Worm (Caenorhabditis elegans) whole organism, late embryonic: ENCODE data around the gene rabx-5.

Source experiments
- C08G9.2 ChIP-seq: sonication (generic microtip); optimal IDR thresholded peaks from 2 replicates; lab custom pipeline; 2016; ENCODE audit warnings: mild to moderate bottlenecking, missing genetic modification characterization, moderate library complexity, missing compliant biosample characterization
- F13H6.1 ChIP-seq: sonication (generic microtip); optimal IDR thresholded peaks from 2 replicates; lab custom pipeline; 2016; ENCODE audit warnings: missing genetic modification characterization, missing compliant biosample characterization
- K09A11.1 ChIP-seq: sonication (generic microtip); optimal IDR thresholded peaks from 2 replicates; lab custom pipeline; 2017; ENCODE audit warnings: antibody characterized with exemption, mild to moderate bottlenecking, missing genetic modification characterization, missing compliant biosample characterization; ENCODE audit not compliant: insufficient read depth
- T23F11.4 ChIP-seq: fragments of 200-800 bp; sonication (Bioruptor generic); optimal IDR thresholded peaks from 2 replicates; lab custom pipeline; 2018; ENCODE audit warnings: mild to moderate bottlenecking, missing genetic modification characterization, missing compliant biosample characterization
- ahr-1 ChIP-seq: sonication (generic microtip); optimal IDR thresholded peaks from 2 replicates; lab custom pipeline; 2016; ENCODE audit warnings: missing genetic modification characterization, missing compliant biosample characterization
- ama-1 ChIP-seq: fragments of 150-350 bp; optimal IDR thresholded peaks from 2 replicates; lab custom pipeline; 2014
- ceh-14 ChIP-seq: sonication (generic microtip); optimal IDR thresholded peaks from 2 replicates; lab custom pipeline; 2016; ENCODE audit warnings: missing genotype, missing genetic modification characterization, missing compliant biosample characterization
- ceh-18 ChIP-seq: sonication (generic microtip); optimal IDR thresholded peaks from 2 replicates; lab custom pipeline; 2016; ENCODE audit warnings: missing genetic modification characterization, missing compliant biosample characterization
- ceh-2 ChIP-seq: sonication (generic microtip); optimal IDR thresholded peaks from 2 replicates; lab custom pipeline; 2016; ENCODE audit warnings: missing genotype, missing genetic modification characterization, missing compliant biosample characterization
- ceh-22 ChIP-seq: sonication (generic microtip); optimal IDR thresholded peaks from 2 replicates; lab custom pipeline; 2017; ENCODE audit warnings: missing biosample characterization, missing genetic modification characterization
- ceh-24 ChIP-seq: sonication (generic microtip); optimal IDR thresholded peaks from 2 replicates; lab custom pipeline; 2016; ENCODE audit warnings: mild to moderate bottlenecking, missing genetic modification characterization, missing compliant biosample characterization
- ceh-34 ChIP-seq: sonication (generic microtip); optimal IDR thresholded peaks from 2 replicates; lab custom pipeline; 2016; ENCODE audit warnings: mild to moderate bottlenecking, missing genetic modification characterization, missing compliant biosample characterization
- ceh-9 ChIP-seq: sonication (generic microtip); optimal IDR thresholded peaks from 2 replicates; lab custom pipeline; 2016; ENCODE audit warnings: mild to moderate bottlenecking, missing genetic modification characterization, inconsistent platforms, missing compliant biosample characterization
- dmd-4 ChIP-seq: sonication (generic microtip); optimal IDR thresholded peaks from 2 replicates; lab custom pipeline; 2016; ENCODE audit warnings: borderline replicate concordance, missing genetic modification characterization, missing compliant biosample characterization
- elt-4 ChIP-seq: sonication (generic microtip); optimal IDR thresholded peaks from 2 replicates; lab custom pipeline; 2016; ENCODE audit warnings: missing genetic modification characterization, missing compliant biosample characterization
- eyg-1 ChIP-seq: sonication (generic microtip); optimal IDR thresholded peaks from 2 replicates; lab custom pipeline; 2016; ENCODE audit warnings: missing genotype, missing genetic modification characterization, missing compliant biosample characterization
- fax-1 ChIP-seq: sonication (generic microtip); optimal IDR thresholded peaks from 2 replicates; lab custom pipeline; 2016; ENCODE audit warnings: missing genotype, missing genetic modification characterization, missing compliant biosample characterization
- fkh-10 ChIP-seq: fragments of 150-350 bp; optimal IDR thresholded peaks from 2 replicates; lab custom pipeline; 2014; ENCODE audit warnings: missing biosample characterization, missing genetic modification reagents, missing genetic modification characterization
- fkh-6 ChIP-seq: sonication (generic microtip); optimal IDR thresholded peaks from 2 replicates; lab custom pipeline; 2016; ENCODE audit warnings: missing genetic modification characterization, missing compliant biosample characterization
- gmeb-2 ChIP-seq: sonication (generic microtip); optimal IDR thresholded peaks from 2 replicates; lab custom pipeline; 2016; ENCODE audit warnings: missing genetic modification characterization, inconsistent platforms, missing compliant biosample characterization
- hlh-13 ChIP-seq: fragments of 200-800 bp; sonication (Bioruptor generic); optimal IDR thresholded peaks from 2 replicates; lab custom pipeline; 2018; ENCODE audit warnings: mild to moderate bottlenecking, missing genetic modification characterization, missing compliant biosample characterization
- hlh-15 ChIP-seq: sonication (generic microtip); optimal IDR thresholded peaks from 2 replicates; lab custom pipeline; 2016; ENCODE audit warnings: missing genetic modification characterization, missing compliant biosample characterization
- hlh-8 ChIP-seq: sonication (generic microtip); optimal IDR thresholded peaks from 2 replicates; lab custom pipeline; 2016; ENCODE audit warnings: missing genotype, missing genetic modification characterization, missing compliant biosample characterization
- lin-11 ChIP-seq: fragments of 200-800 bp; sonication (Bioruptor generic); optimal IDR thresholded peaks from 2 replicates; lab custom pipeline; 2018; ENCODE audit warnings: mild to moderate bottlenecking, missing genetic modification characterization, missing compliant biosample characterization
- mec-3 ChIP-seq: sonication (generic microtip); optimal IDR thresholded peaks from 2 replicates; lab custom pipeline; 2016; ENCODE audit warnings: borderline replicate concordance, missing genetic modification characterization, missing compliant biosample characterization
- nhr-232 ChIP-seq: sonication (generic microtip); optimal IDR thresholded peaks from 2 replicates; lab custom pipeline; 2016; ENCODE audit warnings: missing genetic modification characterization, missing compliant biosample characterization
- odd-2 ChIP-seq: sonication (generic microtip); optimal IDR thresholded peaks from 2 replicates; lab custom pipeline; 2017; ENCODE audit warnings: antibody characterized with exemption, mild to moderate bottlenecking, missing genetic modification characterization, missing compliant biosample characterization
- pat-9 ChIP-seq: fragments of 200-800 bp; sonication (Bioruptor generic); optimal IDR thresholded peaks from 2 replicates; lab custom pipeline; 2018; ENCODE audit warnings: mild to moderate bottlenecking, missing genetic modification characterization, moderate library complexity, missing compliant biosample characterization
- pha-2 ChIP-seq: sonication (generic microtip); optimal IDR thresholded peaks from 2 replicates; lab custom pipeline; 2017; ENCODE audit warnings: mild to moderate bottlenecking, missing genetic modification characterization, missing compliant biosample characterization
- ref-2 ChIP-seq: sonication (generic microtip); optimal IDR thresholded peaks from 2 replicates; lab custom pipeline; 2016; ENCODE audit warnings: missing genetic modification characterization, missing compliant biosample characterization
- rnt-1 ChIP-seq: sonication (generic microtip); optimal IDR thresholded peaks from 2 replicates; lab custom pipeline; 2016; ENCODE audit warnings: missing genetic modification characterization, missing compliant biosample characterization
- sox-2 ChIP-seq: fragments of 200-800 bp; sonication (Bioruptor generic); IDR thresholded peaks from 2 replicates; pipeline ENCODE4 v1.3.6; 2022; ENCODE audit warnings: missing genetic modification reagents, missing genetic modification characterization, missing compliant biosample characterization
- tbx-2 ChIP-seq: sonication (generic microtip); optimal IDR thresholded peaks from 2 replicates; lab custom pipeline; 2016; ENCODE audit warnings: missing genetic modification characterization, missing compliant biosample characterization
- tbx-7 ChIP-seq: sonication (generic microtip); optimal IDR thresholded peaks from 2 replicates; lab custom pipeline; 2016; ENCODE audit warnings: missing genotype, missing genetic modification characterization, missing compliant biosample characterization
- ttx-3 ChIP-seq: sonication (generic microtip); optimal IDR thresholded peaks from 2 replicates; lab custom pipeline; 2016; ENCODE audit warnings: missing genetic modification reagents, missing genetic modification characterization, missing compliant biosample characterization
- unc-42 ChIP-seq: sonication (generic microtip); optimal IDR thresholded peaks from 2 replicates; lab custom pipeline; 2016; ENCODE audit warnings: missing genotype, missing genetic modification characterization, missing compliant biosample characterization

Gene rabx-5

DNA sequence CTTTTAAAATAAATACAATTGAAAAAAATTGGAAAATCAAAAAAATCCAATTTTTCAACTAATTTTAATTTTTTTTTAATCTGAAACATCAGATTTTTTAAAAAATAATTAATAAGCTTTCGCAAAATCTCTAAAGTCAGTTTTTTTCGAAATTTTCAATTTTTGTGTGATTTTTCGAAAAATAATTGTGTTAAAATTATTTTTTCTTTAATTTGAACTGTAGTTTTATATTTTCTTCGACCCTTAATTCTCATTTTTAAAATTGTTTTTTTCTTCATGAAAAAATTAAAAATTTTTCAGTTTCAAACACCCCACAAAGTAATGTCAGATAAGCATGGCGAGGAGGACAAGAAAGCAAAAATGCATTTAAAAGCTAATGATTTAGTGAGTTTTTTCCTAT lies at the start of gene rabx-5:
Gene rabx-5, plus strand, starts transcription at position 301 of the 400 bp plus-strand sequence.
- no peak for TF ChIP-seq C08G9.2 (tag; lab: Kevin White, UChicago)
- TF ChIP-seq elt-4, result no peak
- no peak for TF ChIP-seq dmd-4

DNA sequence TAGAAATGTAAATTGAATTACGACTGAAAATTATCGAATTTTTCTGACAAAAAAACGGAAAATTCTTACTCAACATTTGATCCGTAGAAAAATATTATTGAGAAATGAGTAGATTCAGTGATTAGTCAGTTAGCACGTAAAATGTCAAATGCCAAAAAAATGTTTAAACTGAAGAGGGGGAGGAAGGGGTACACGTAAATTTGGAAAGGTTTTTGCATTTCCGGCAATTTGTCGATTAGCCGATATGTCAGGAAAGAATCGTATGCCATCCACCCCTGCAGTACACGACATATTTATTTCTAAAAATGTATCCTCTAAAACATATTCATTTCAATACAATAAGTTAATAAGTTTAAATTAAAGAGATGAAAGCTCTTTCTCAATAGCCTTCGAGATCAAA lies 47.2 kb upstream of the rabx-5 start, which contains the start of gene T21C12.4:
Gene T21C12.4, minus strand, starts transcription at position 101 of the 400 bp plus-strand sequence.
- no peak for TF ChIP-seq tbx-2 (tag; lab: Kevin White, UChicago)
- TF ChIP-seq pha-2 (tag; lab: Kevin White, UChicago), result no peak

DNA sequence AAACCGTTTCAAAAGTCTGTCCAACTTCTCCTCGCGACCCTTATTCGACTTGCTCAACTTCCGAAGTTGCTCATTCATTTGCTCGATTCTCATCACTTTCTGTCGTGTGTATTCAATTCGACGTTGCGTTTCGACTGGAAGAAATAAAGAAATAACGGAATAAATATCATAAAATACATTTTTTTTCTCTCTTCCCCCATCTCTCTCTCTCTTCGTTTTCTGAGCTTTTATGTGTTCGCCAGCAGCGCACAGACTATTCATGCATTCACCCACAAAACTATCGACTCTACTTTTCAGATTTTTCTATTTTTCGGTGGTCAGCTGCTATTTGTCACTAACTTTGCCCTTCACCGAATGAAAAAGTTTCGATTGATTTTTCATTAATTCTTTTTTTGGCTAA lies 44.9 kb upstream of the rabx-5 start, which contains the start of gene rab-30:
Gene rab-30, plus strand, starts transcription at position 301 of the 400 bp plus-strand sequence.
- TF ChIP-seq lin-11 (tag; lab: Kevin White, UChicago), result no peak
- no peak for TF ChIP-seq hlh-8 (tag; lab: Kevin White, UChicago)
- no peak for TF ChIP-seq pat-9
- no peak for TF ChIP-seq ceh-14 (tag; lab: Kevin White, UChicago)
- TF ChIP-seq T23F11.4 (GFP tag; lab: Kevin White, UChicago), result no peak

DNA sequence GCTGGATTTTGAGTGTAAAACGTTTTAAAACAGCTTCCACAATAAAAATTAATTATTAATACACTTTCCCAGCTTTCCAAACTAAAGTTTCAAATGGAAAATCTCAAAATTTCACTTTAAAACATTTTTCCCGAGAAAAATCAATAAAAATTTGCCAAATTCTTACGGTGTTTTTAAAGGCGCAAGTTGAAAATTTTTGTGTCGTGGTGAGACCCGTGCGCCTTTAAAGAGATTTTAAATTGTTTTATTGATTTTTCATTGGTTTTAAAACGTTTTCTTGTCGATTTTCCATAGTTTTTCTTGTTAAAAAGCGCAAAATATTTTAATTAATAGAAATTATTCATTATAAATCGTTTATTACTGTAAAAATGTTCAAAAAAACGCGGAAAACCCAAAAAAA lies 43.2 kb upstream of the rabx-5 start, which contains the start of gene Y45F3A.1:
Gene Y45F3A.1, minus strand, starts transcription at position 12 of the 400 bp plus-strand sequence.
- TF ChIP-seq ceh-2 (tag; lab: Kevin White, UChicago), result no peak
- no peak for TF ChIP-seq hlh-13
- TF ChIP-seq lin-11 (tag; lab: Kevin White, UChicago), result no peak
- TF ChIP-seq ceh-34 (tag; lab: Kevin White, UChicago), result no peak
- TF ChIP-seq F13H6.1 (tag; lab: Kevin White, UChicago), result no peak
- TF ChIP-seq K09A11.1 (tag; lab: Kevin White, UChicago), result no peak
- TF ChIP-seq unc-42, result no peak
- no peak for TF ChIP-seq hlh-15
- no peak for TF ChIP-seq hlh-8 (tag; lab: Kevin White, UChicago)
- no peak for TF ChIP-seq nhr-232 (tag; lab: Kevin White, UChicago)
- no peak for TF ChIP-seq mec-3 (tag; lab: Kevin White, UChicago)
- TF ChIP-seq eyg-1 (tag; lab: Kevin White, UChicago), result no peak
- no peak for TF ChIP-seq fax-1
- TF ChIP-seq, all 69 proteins: peak for 0

DNA sequence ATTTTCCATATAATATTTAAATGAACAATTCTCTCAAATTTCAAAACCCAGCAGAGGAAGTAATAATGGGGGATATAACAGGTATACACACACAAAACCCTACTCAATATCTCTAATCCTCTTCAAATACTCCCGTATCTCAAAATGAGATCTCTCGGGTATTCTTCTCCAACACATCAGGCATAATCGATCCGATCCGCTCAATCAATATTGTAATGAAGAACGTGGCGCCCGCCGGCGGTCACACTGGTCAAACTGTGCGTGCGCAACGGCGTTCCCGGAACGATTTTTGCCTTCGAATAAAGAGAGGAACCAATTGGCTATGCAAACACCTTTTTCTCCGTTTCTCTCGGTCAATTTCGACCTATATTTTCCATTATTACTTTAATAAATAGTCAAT lies 42.6 kb upstream of the rabx-5 start:
- TF ChIP-seq fkh-10 (GFP tag; lab: Kevin White, UChicago) (no peak), ceh-14 (tag; lab: Kevin White, UChicago) (no peak), odd-2 (no peak), ceh-18 (no peak), ceh-9 (tag; lab: Kevin White, UChicago) (no peak), rnt-1 (tag; lab: Kevin White, UChicago) (no peak), ahr-1 (tag; lab: Kevin White, UChicago) (no peak), fax-1 (no peak), gmeb-2 (tag; lab: Kevin White, UChicago) (no peak), fkh-6 (no peak), ceh-24 (tag; lab: Kevin White, UChicago) (no peak), ref-2 (tag; lab: Kevin White, UChicago) (no peak), ttx-3 (tag; lab: Kevin White, UChicago) (no peak), ceh-34 (tag; lab: Kevin White, UChicago) (no peak), ama-1 (lab: Kevin White, UChicago) (no peak), tbx-7 (tag; lab: Kevin White, UChicago) (no peak), hlh-8 (tag; lab: Kevin White, UChicago) (no peak), ceh-22 (tag; lab: Kevin White, UChicago) (no peak), T23F11.4 (GFP tag; lab: Kevin White, UChicago) (no peak), sox-2 (GFP tag; lab: Robert Waterston, UW) (no peak)
